Worm (Caenorhabditis elegans) whole organism, young adult: ENCODE measurements around the gene C04C3.9.

ENCODE experiments used
- B0261.1 ChIP-seq: sonication (generic microtip); optimal IDR thresholded peaks from 2 replicates; lab custom pipeline; 2016; ENCODE audit warnings: mild to moderate bottlenecking, missing genetic modification characterization, moderate library complexity, missing compliant biosample characterization
- B0336.3 ChIP-seq: fragments of 200-800 bp; sonication (Bioruptor generic); IDR thresholded peaks from 2 replicates; pipeline ENCODE4 v1.3.6; 2022; ENCODE audit warnings: missing genetic modification characterization, missing compliant biosample characterization
- F52B5.7 ChIP-seq: sonication (generic microtip); optimal IDR thresholded peaks from 2 replicates; lab custom pipeline; 2016; ENCODE audit warnings: mild to moderate bottlenecking, missing genetic modification characterization, missing compliant biosample characterization
- akir-1 ChIP-seq: fragments of 200-800 bp; sonication (Bioruptor generic); optimal IDR thresholded peaks from 2 replicates; lab custom pipeline; 2018; ENCODE audit warnings: mild to moderate bottlenecking, missing genetic modification characterization, moderate library complexity, missing compliant biosample characterization
- ama-1 ChIP-seq, 3 experiments: fragments of 150-350 bp in 1 of 3; sonication (generic microtip) in 2 of 3; optimal IDR thresholded peaks; 2 replicates each; lab custom pipeline; 2014 to 2018; ENCODE audit warnings: missing biosample characterization in 2 of 3, missing genetic modification characterization in 2 of 3, missing genetic modification reagents in 2 of 3
- efl-1 ChIP-seq: fragments of 150-350 bp; optimal IDR thresholded peaks from 2 replicates; lab custom pipeline; 2014; ENCODE audit warnings: missing biosample characterization, missing genetic modification reagents, missing genetic modification characterization
- lsl-1 ChIP-seq: fragments of 200-800 bp; sonication (Bioruptor generic); optimal IDR thresholded peaks from 2 replicates; lab custom pipeline; 2018; ENCODE audit warnings: mild to moderate bottlenecking, missing genetic modification characterization, moderate library complexity, missing compliant biosample characterization
- sea-2 ChIP-seq: fragments of 200-800 bp; sonication (Bioruptor generic); IDR thresholded peaks from 2 replicates; pipeline ENCODE4 v1.3.6; 2022; ENCODE audit warnings: missing genetic modification characterization, missing compliant biosample characterization
- snpc-3.4 ChIP-seq: sonication (generic microtip); optimal IDR thresholded peaks from 2 replicates; lab custom pipeline; 2017; ENCODE audit warnings: missing genetic modification characterization, mild to moderate bottlenecking, missing compliant biosample characterization, antibody characterized with exemption, moderate library complexity, missing genotype, missing genetic modification reagents
- tbp1 ChIP-seq: fragments of 200-800 bp; sonication (Bioruptor generic); optimal IDR thresholded peaks from 2 replicates; lab custom pipeline; 2018; ENCODE audit warnings: mild to moderate bottlenecking, missing genetic modification characterization, missing compliant biosample characterization
- unc-62 ChIP-seq: fragments of 150-350 bp; optimal IDR thresholded peaks from 2 replicates; lab custom pipeline; 2014; ENCODE audit warnings: missing biosample characterization, missing genetic modification reagents, missing genetic modification characterization
- zim-3 ChIP-seq: sonication (generic microtip); optimal IDR thresholded peaks from 2 replicates; lab custom pipeline; 2017; ENCODE audit warnings: mild to moderate bottlenecking, missing genetic modification characterization, moderate library complexity, missing compliant biosample characterization

DNA sequence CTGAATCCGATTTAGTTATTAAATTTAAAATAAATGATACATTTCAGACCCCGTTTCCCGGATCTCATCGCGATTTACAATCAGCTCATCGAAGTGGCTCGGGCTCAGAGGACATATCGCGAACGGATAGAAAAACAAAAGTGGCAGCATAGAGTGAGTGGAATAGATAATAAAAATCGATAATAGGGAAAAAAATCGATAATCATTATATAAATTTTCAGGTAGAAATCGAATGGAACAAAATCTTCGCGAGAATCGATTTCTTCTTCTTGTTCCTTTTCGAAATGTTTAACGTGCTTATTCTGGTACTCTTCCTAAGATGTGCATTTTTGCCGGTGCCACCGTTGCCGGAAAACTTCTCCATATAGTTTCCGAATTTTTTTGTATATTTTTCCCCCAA lies 9.6 kb downstream of the C04C3.9 start:
- TF ChIP-seq snpc-3.4 (tag; lab: Kevin White, UChicago) (no peak), unc-62 (no peak), F52B5.7 (tag; lab: Kevin White, UChicago) (no peak), B0336.3 (GFP tag; lab: Robert Waterston, UW) (no peak), lsl-1 (no peak), sea-2 (GFP tag; lab: Robert Waterston, UW) (no peak), B0261.1 (no peak), zim-3 (tag; lab: Kevin White, UChicago) (no peak), ama-1 (optimal IDR thresholded peaks at IDR 0.05; lab: Kevin White, UChicago) (no peak), ama-1 (GFP tag; optimal IDR thresholded peaks at IDR 0.05; lab: Kevin White, UChicago) (no peak), efl-1 (GFP tag; lab: Kevin White, UChicago) (no peak), tbp1 (GFP tag; lab: Kevin White, UChicago) (no peak), akir-1 (GFP tag; lab: Kevin White, UChicago) (no peak)
